Fruit fly (Drosophila melanogaster): ENCODE measurements around the gene CG4572.

The CG4572 gene

dm6 chr3R:19902926-19903739 lies 38.9 kb upstream of the CG4572 start, which contains the start of gene ClpX (continued):
- no peak for TF ChIP-seq CG18619 (GFP tag; optimal IDR thresholded peaks at IDR 0.05)
- peak; percentile 37 for TF ChIP-seq nerfin-1 (tag; optimal IDR thresholded peaks at IDR 0.05)
- no peak for TF ChIP-seq CG6654 (GFP tag; optimal IDR thresholded peaks at IDR 0.05)
- TF ChIP-seq Abd-B (GFP tag; optimal IDR thresholded peaks at IDR 0.05) = no peak
- TF ChIP-seq CG15514 (GFP tag; optimal IDR thresholded peaks at IDR 0.05) = peak; percentile 63
- TF ChIP-seq CG14050 (GFP tag; IDR thresholded peaks at IDR 0.05) = no peak
- TF ChIP-seq NK7.1 (GFP tag; optimal IDR thresholded peaks at IDR 0.05) = no peak
- TF ChIP-seq HmgZ (tag; optimal IDR thresholded peaks at IDR 0.05) = peak; percentile 77
- peak; percentile 70 for TF ChIP-seq hbn (GFP tag; IDR thresholded peaks at IDR 0.05; ENCODE audit: partially characterized antibody)
- TF ChIP-seq CG17359 (tag; optimal IDR thresholded peaks at IDR 0.05) = no peak
- no peak for TF ChIP-seq CG12744 (GFP tag; optimal IDR thresholded peaks at IDR 0.05)
- no peak for TF ChIP-seq H2.0 (GFP tag; IDR thresholded peaks at IDR 0.05)
- peak in 1 of 3 experiments; percentile 48 for TF ChIP-seq Stat92E (GFP tag; optimal IDR thresholded peaks at IDR 0.05)
- no peak for TF ChIP-seq CG8089 (GFP tag; optimal IDR thresholded peaks at IDR 0.05)
- TF ChIP-seq CG9437 (GFP tag; optimal IDR thresholded peaks at IDR 0.05) = no peak
- TF ChIP-seq dmrt99B (tag; optimal IDR thresholded peaks at IDR 0.05) = no peak
- TF ChIP-seq CG12104 (GFP tag; optimal IDR thresholded peaks at IDR 0.05) = no peak
- no peak for TF ChIP-seq Hr39 (optimal IDR thresholded peaks at IDR 0.05)
- TF ChIP-seq CG31224 (GFP tag; IDR thresholded peaks at IDR 0.05) = no peak
- TF ChIP-seq C15 (GFP tag; IDR thresholded peaks at IDR 0.05) = no peak
- TF ChIP-seq CG16779 (GFP tag; IDR thresholded peaks at IDR 0.05) = no peak
- peak; percentile 73 for TF ChIP-seq MBD-R2 (GFP tag; IDR thresholded peaks at IDR 0.05)
- peak; percentile 63 for TF ChIP-seq Sry-δ (GFP tag; optimal IDR thresholded peaks at IDR 0.05)
- no peak for TF ChIP-seq sisA (GFP tag; IDR thresholded peaks at IDR 0.05)
- TF ChIP-seq exex (tag; optimal IDR thresholded peaks at IDR 0.05) = peak; percentile 18
- peak; percentile 57 for TF ChIP-seq trem (tag; optimal IDR thresholded peaks at IDR 0.05)
- TF ChIP-seq HLHmδ (GFP tag; optimal IDR thresholded peaks at IDR 0.05) = peak; percentile 29
- TF ChIP-seq CG10654 (GFP tag; optimal IDR thresholded peaks at IDR 0.05) = no peak
- peak; percentile 78 for TF ChIP-seq Dref (GFP tag; IDR thresholded peaks at IDR 0.05)
- TF ChIP-seq CG2120 (GFP tag; optimal IDR thresholded peaks at IDR 0.05) = peak; percentile 23
- peak; percentile 71 for TF ChIP-seq BEAF-32 (GFP tag; optimal IDR thresholded peaks at IDR 0.05)
- no peak for TF ChIP-seq Dip3 (GFP tag; optimal IDR thresholded peaks at IDR 0.05)
- no peak for TF ChIP-seq klu (GFP tag; IDR thresholded peaks at IDR 0.05)
- TF ChIP-seq MTF-1 (GFP tag; optimal IDR thresholded peaks at IDR 0.05; ENCODE audit: borderline replicate concordance) = peak; percentile 54
- peak; percentile 100 for TF ChIP-seq CG17385 (GFP tag; optimal IDR thresholded peaks at IDR 0.05)
- TF ChIP-seq pita (GFP tag; optimal IDR thresholded peaks at IDR 0.05) = no peak
- TF ChIP-seq usp (GFP tag; optimal IDR thresholded peaks at IDR 0.05) = no peak
- no peak for TF ChIP-seq Oli (tag; optimal IDR thresholded peaks at IDR 0.05)
- TF ChIP-seq CG13296 (GFP tag; optimal IDR thresholded peaks at IDR 0.05) = peak; percentile 20
- peak; percentile 59; the same call in 2 of the 3 replicates for TF ChIP-seq CG14860 (GFP tag; IDR thresholded peaks at IDR 0.05; ENCODE audit: partially characterized antibody)
- TF ChIP-seq insv (GFP tag; optimal IDR thresholded peaks at IDR 0.05) = no peak
- no peak for TF ChIP-seq lbe (GFP tag; optimal IDR thresholded peaks at IDR 0.05)
- no peak for TF ChIP-seq CG8281 (tag; optimal IDR thresholded peaks at IDR 0.05)
- peak; percentile 7 for TF ChIP-seq CG31365 (tag; optimal IDR thresholded peaks at IDR 0.05)
- TF ChIP-seq CG3995 (GFP tag; optimal IDR thresholded peaks at IDR 0.05) = no peak
- no peak for TF ChIP-seq CG30403 (GFP tag; optimal IDR thresholded peaks at IDR 0.05)
- TF ChIP-seq ttk (GFP tag; IDR thresholded peaks at IDR 0.05) = no peak
- TF ChIP-seq CG8388 (GFP tag; optimal IDR thresholded peaks at IDR 0.05) = no peak
- TF ChIP-seq CG9797 (GFP tag; optimal IDR thresholded peaks at IDR 0.05) = peak; percentile 23
